Worm (Caenorhabditis elegans) whole organism, L4 larva: ENCODE results near the gene srh-212.

Experiments used
- F37D6.2 ChIP-seq: sonication (generic microtip); optimal IDR thresholded peaks from 2 replicates; lab custom pipeline; 2016; ENCODE audit warnings: mild to moderate bottlenecking, missing genetic modification characterization, missing compliant biosample characterization
- F44E2.7 ChIP-seq: fragments of 200-800 bp; sonication (Bioruptor generic); IDR thresholded peaks from 2 replicates; pipeline ENCODE4 v2.1.2; 2022; ENCODE audit warnings: missing genetic modification characterization, missing compliant biosample characterization
- F49E8.2 ChIP-seq: sonication (generic microtip); optimal IDR thresholded peaks from 2 replicates; lab custom pipeline; 2016; ENCODE audit warnings: missing compliant biosample characterization, mild to moderate bottlenecking, missing genetic modification characterization, borderline replicate concordance
- Y105C5A.15 ChIP-seq: fragments of 200-800 bp; sonication (Bioruptor generic); IDR thresholded peaks from 2 replicates; pipeline ENCODE4 v1.3.6; 2022; ENCODE audit warnings: missing genetic modification characterization, missing compliant biosample characterization
- Y48G9A.11 ChIP-seq: fragments of 200-800 bp; sonication (Bioruptor generic); IDR thresholded peaks from 2 replicates; pipeline ENCODE4 v1.3.6; 2022; ENCODE audit warnings: missing genetic modification reagents, missing genetic modification characterization, missing compliant biosample characterization
- ZK337.2 ChIP-seq: fragments of 200-800 bp; sonication (Bioruptor generic); IDR thresholded peaks from 2 replicates; pipeline ENCODE4 v1.3.6; 2022; ENCODE audit warnings: missing genetic modification reagents, missing genetic modification characterization, missing compliant biosample characterization
- aha-1 ChIP-seq: fragments of 150-350 bp; peaks from one replicate; lab custom pipeline; 2014; ENCODE audit warnings: missing biosample characterization, missing genetic modification characterization
- aly-2 ChIP-seq: sonication (generic microtip); optimal IDR thresholded peaks from 2 replicates; lab custom pipeline; 2018; ENCODE audit warnings: missing biosample characterization, missing genetic modification characterization
- ama-1 ChIP-seq: fragments of 150-350 bp; optimal IDR thresholded peaks from 2 replicates; lab custom pipeline; 2014; ENCODE audit warnings: inconsistent platforms, mixed read lengths
- arid-1 ChIP-seq: fragments of 200-800 bp; sonication (Bioruptor generic); conservative IDR thresholded peaks from 2 replicates; pipeline ENCODE4 v1.3.6; 2022; ENCODE audit warnings: missing genetic modification reagents, missing genetic modification characterization, missing compliant biosample characterization
- ceh-44 ChIP-seq: fragments of 200-800 bp; sonication (Bioruptor generic); IDR thresholded peaks from 2 replicates; pipeline ENCODE4 v1.3.6; 2022; ENCODE audit warnings: missing genetic modification reagents, missing genetic modification characterization, missing compliant biosample characterization
- cey-2 ChIP-seq: sonication (generic microtip); optimal IDR thresholded peaks from 3 replicates; lab custom pipeline; 2017; ENCODE audit warnings: missing genetic modification characterization, mild to moderate bottlenecking, missing compliant biosample characterization, antibody characterized with exemption, borderline replicate concordance; ENCODE audit not compliant: insufficient read depth
- ctbp-1 ChIP-seq: fragments of 200-800 bp; sonication (Bioruptor generic); IDR thresholded peaks from 2 replicates; pipeline ENCODE4 v1.3.6; 2022; ENCODE audit warnings: missing genetic modification reagents, missing genetic modification characterization, missing compliant biosample characterization
- daf-16 ChIP-seq, 3 experiments: sonication (generic microtip); optimal IDR thresholded peaks; 2 replicates each; lab custom pipeline; 2016 to 2017; ENCODE audit warnings: missing genetic modification characterization in 3 of 3, missing genetic modification reagents in 3 of 3, mild to moderate bottlenecking in 2 of 3, missing compliant biosample characterization in 2 of 3, missing biosample characterization in 1 of 3, moderate library complexity in 1 of 3
- daf-8 ChIP-seq: fragments of 200-800 bp; sonication (Bioruptor generic); IDR thresholded peaks from 2 replicates; pipeline ENCODE4 v1.3.6; 2022; ENCODE audit warnings: missing genetic modification characterization, missing compliant biosample characterization
- dmd-8 ChIP-seq: fragments of 200-800 bp; sonication (Bioruptor generic); IDR thresholded peaks from 2 replicates; pipeline ENCODE4 v1.3.6; 2022; ENCODE audit warnings: missing genetic modification characterization, missing compliant biosample characterization
- egl-27 ChIP-seq: sonication (generic microtip); optimal IDR thresholded peaks from 3 replicates; lab custom pipeline; 2017; ENCODE audit warnings: missing biosample characterization, missing genetic modification reagents, missing genetic modification characterization
- fos-1 ChIP-seq: fragments of 150-350 bp; optimal IDR thresholded peaks from 2 replicates; lab custom pipeline; 2014; ENCODE audit warnings: missing biosample characterization, missing genetic modification characterization
- hif-1 ChIP-seq, 2 experiments: sonication (generic microtip); optimal IDR thresholded peaks; 2 replicates each; lab custom pipeline; 2016 to 2017; ENCODE audit warnings: missing compliant biosample characterization in 2 of 2, missing genetic modification characterization in 2 of 2, missing genetic modification reagents in 2 of 2, missing genotype in 2 of 2, mild to moderate bottlenecking in 1 of 2
- hlh-30 ChIP-seq: sonication (generic microtip); optimal IDR thresholded peaks from 2 replicates; lab custom pipeline; 2017; ENCODE audit warnings: antibody characterized with exemption, mild to moderate bottlenecking, missing genetic modification characterization, missing compliant biosample characterization; ENCODE audit not compliant: insufficient read depth
- jun-1 ChIP-seq: fragments of 150-350 bp; optimal IDR thresholded peaks from 2 replicates; lab custom pipeline; 2014; ENCODE audit warnings: missing biosample characterization, missing genetic modification reagents, missing genetic modification characterization
- lin-1 ChIP-seq: fragments of 200-800 bp; sonication (Bioruptor generic); IDR thresholded peaks from 2 replicates; pipeline ENCODE4 v1.3.6; 2022; ENCODE audit warnings: missing genetic modification reagents, missing genetic modification characterization, missing compliant biosample characterization
- lin-13 ChIP-seq: fragments of 150-350 bp; optimal IDR thresholded peaks from 2 replicates; lab custom pipeline; 2014; ENCODE audit warnings: missing biosample characterization, missing genetic modification reagents, missing genetic modification characterization
- lin-29 ChIP-seq: fragments of 200-800 bp; sonication (Bioruptor generic); IDR thresholded peaks from 2 replicates; pipeline ENCODE4 v1.3.6; 2022; ENCODE audit warnings: missing genetic modification reagents, missing genetic modification characterization, missing compliant biosample characterization
- lin-38 ChIP-seq: fragments of 200-800 bp; sonication (Bioruptor generic); IDR thresholded peaks from 2 replicates; pipeline ENCODE4 v1.3.6; 2022; ENCODE audit warnings: missing genetic modification reagents, missing genetic modification characterization, missing compliant biosample characterization
- lin-39 ChIP-seq: fragments of 150-350 bp; optimal IDR thresholded peaks from 2 replicates; lab custom pipeline; 2014; ENCODE audit warnings: missing biosample characterization, missing genetic modification reagents, missing genetic modification characterization
- madf-5 ChIP-seq, 2 experiments: fragments of 200-800 bp; sonication (Bioruptor generic); IDR thresholded peaks; 2 replicates each; pipeline ENCODE4 v1.3.6; 2022; ENCODE audit warnings: missing compliant biosample characterization in 2 of 2, missing genetic modification characterization in 2 of 2
- madf-9 ChIP-seq: fragments of 200-800 bp; sonication (Bioruptor generic); conservative IDR thresholded peaks from 2 replicates; pipeline ENCODE4 v1.3.6; 2022; ENCODE audit warnings: missing genetic modification reagents, missing genetic modification characterization, missing compliant biosample characterization
- mes-2 ChIP-seq: sonication (generic microtip); optimal IDR thresholded peaks from 2 replicates; lab custom pipeline; 2016; ENCODE audit warnings: missing genotype, mild to moderate bottlenecking, missing genetic modification characterization, missing compliant biosample characterization; ENCODE audit not compliant: poor library complexity, severe bottlenecking
- mxl-2 ChIP-seq: fragments of 200-800 bp; sonication (Bioruptor generic); conservative IDR thresholded peaks from 2 replicates; pipeline ENCODE4 v1.3.6; 2022; ENCODE audit warnings: missing genetic modification reagents, missing genetic modification characterization, missing compliant biosample characterization
- nhr-102 ChIP-seq: sonication (generic microtip); optimal IDR thresholded peaks from 2 replicates; lab custom pipeline; 2016; ENCODE audit warnings: mild to moderate bottlenecking, missing genetic modification characterization, moderate library complexity, missing compliant biosample characterization
- nhr-111 ChIP-seq: fragments of 200-800 bp; sonication (Bioruptor generic); optimal IDR thresholded peaks from 2 replicates; lab custom pipeline; 2018; ENCODE audit warnings: mild to moderate bottlenecking, missing genetic modification characterization, missing compliant biosample characterization
- nhr-28 ChIP-seq: fragments of 150-350 bp; optimal IDR thresholded peaks from 2 replicates; lab custom pipeline; 2014; ENCODE audit warnings: missing biosample characterization, missing genetic modification characterization
- sdz-12 ChIP-seq: fragments of 200-800 bp; sonication (Bioruptor generic); optimal IDR thresholded peaks from 2 replicates; lab custom pipeline; 2018; ENCODE audit warnings: mild to moderate bottlenecking, missing genetic modification characterization, missing compliant biosample characterization
- set-16 ChIP-seq: fragments of 200-800 bp; sonication (Bioruptor generic); IDR thresholded peaks from 2 replicates; pipeline ENCODE4 v1.3.6; 2022; ENCODE audit warnings: missing genetic modification reagents, missing genetic modification characterization, missing compliant biosample characterization
- skn-1 ChIP-seq: fragments of 150-350 bp; optimal IDR thresholded peaks from 2 replicates; lab custom pipeline; 2014; ENCODE audit warnings: missing biosample characterization, missing genetic modification characterization
- snpc-1.2 ChIP-seq: fragments of 200-800 bp; sonication (Bioruptor generic); IDR thresholded peaks from 2 replicates; pipeline ENCODE4 v1.3.6; 2022; ENCODE audit warnings: missing genetic modification reagents, missing genetic modification characterization, missing compliant biosample characterization
- spr-1 ChIP-seq: sonication (generic microtip); optimal IDR thresholded peaks from 2 replicates; lab custom pipeline; 2016; ENCODE audit warnings: mild to moderate bottlenecking, missing genetic modification characterization, missing compliant biosample characterization
- tra-1 ChIP-seq: fragments of 200-800 bp; sonication (Bioruptor generic); IDR thresholded peaks from 2 replicates; pipeline ENCODE4 v1.3.6; 2022; ENCODE audit warnings: missing genetic modification reagents, missing genetic modification characterization, missing compliant biosample characterization
- unc-130 ChIP-seq: sonication (generic microtip); optimal IDR thresholded peaks from 2 replicates; lab custom pipeline; 2016; ENCODE audit warnings: missing genetic modification reagents, missing genetic modification characterization, missing compliant biosample characterization
- unc-39 ChIP-seq: sonication (generic microtip); optimal IDR thresholded peaks from 2 replicates; lab custom pipeline; 2017; ENCODE audit warnings: missing biosample characterization, missing genetic modification characterization
- unc-62 ChIP-seq, 3 experiments: fragments of 150-350 bp in 1 of 3; sonication (generic microtip); optimal IDR thresholded peaks in 2 of 3; peaks in 1 of 3; 1 replicate in 1 of 3; 2 replicates in 2 of 3; lab custom pipeline; 2014 to 2017; ENCODE audit warnings: missing biosample characterization in 3 of 3, missing genetic modification characterization in 3 of 3, missing genetic modification reagents in 3 of 3, missing genotype in 1 of 3
- vab-7 ChIP-seq: fragments of 200-800 bp; sonication (Bioruptor generic); IDR thresholded peaks from 2 replicates; pipeline ENCODE4 v1.3.6; 2022; ENCODE audit warnings: missing genetic modification reagents, missing genetic modification characterization, missing compliant biosample characterization
- zip-2 ChIP-seq: fragments of 150-350 bp; optimal IDR thresholded peaks from 2 replicates; lab custom pipeline; 2014; ENCODE audit warnings: missing biosample characterization, missing genetic modification characterization

Gene srh-212

DNA sequence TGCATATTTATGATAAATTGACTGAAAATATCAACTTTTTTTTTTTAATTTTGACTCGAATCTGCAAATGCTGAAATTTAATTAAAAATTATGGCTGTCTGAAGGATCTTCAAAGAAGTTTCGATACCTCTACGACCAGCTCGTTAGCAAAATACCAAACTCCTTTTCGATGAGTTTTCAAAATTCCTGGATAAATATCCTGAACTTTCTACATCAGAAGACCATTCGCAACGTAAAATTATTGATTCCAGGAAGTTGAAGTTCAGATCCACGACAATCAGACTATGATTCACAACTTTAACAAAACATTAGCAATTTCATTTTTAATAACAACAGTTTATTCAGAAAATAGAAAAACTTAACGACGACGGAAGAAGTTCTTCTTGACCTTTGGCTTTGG, 11.9 kb downstream of the srh-212 start:
- TF ChIP-seq ZK337.2 (0 out of 2 replicates have a peak, but pooled peaks have one; percentile 14), unc-39 (tag; lab: Kevin White, UChicago) (no peak), vab-7 (0 out of 2 replicates have a peak, but pooled peaks have one; percentile 14), aha-1 (tag; lab: Kevin White, UChicago) (peak; percentile 30), Y48G9A.11 (GFP tag; lab: Robert Waterston, UW) (peak; percentile 78), daf-16 (GFP tag; optimal IDR thresholded peaks at IDR 0.05; lab: Kevin White, UChicago) (no peak), daf-16 (tag; optimal IDR thresholded peaks at IDR 0.05; lab: Kevin White, UChicago) (peak; percentile 42), lin-38 (GFP tag; lab: Robert Waterston, UW) (peak; percentile 57), jun-1 (no peak), nhr-102 (tag; lab: Kevin White, UChicago) (peak; percentile 22), unc-130 (GFP tag; lab: Kevin White, UChicago) (peak; percentile 54), ama-1 (lab: Kevin White, UChicago) (peak; percentile 87), hlh-30 (tag; lab: Kevin White, UChicago) (no peak), dmd-8 (GFP tag; lab: Robert Waterston, UW) (peak; percentile 40; the same call in 1 of the 2 replicates), egl-27 (no peak), arid-1 (peak; percentile 51; the same call in 1 of the 2 replicates), ctbp-1 (GFP tag; lab: Robert Waterston, UW) (peak; percentile 13; the same call in 1 of the 2 replicates), F49E8.2 (tag; lab: Kevin White, UChicago) (peak; percentile 88), snpc-1.2 (peak; percentile 74)

- no peak for TF ChIP-seq nhr-28 (tag; lab: Kevin White, UChicago)
- no peak for TF ChIP-seq madf-9
- 0 out of 2 replicates have a peak, but pooled peaks have one; percentile 19 for TF ChIP-seq set-16 (GFP tag; lab: Robert Waterston, UW)
- TF ChIP-seq mxl-2 (GFP tag; lab: Robert Waterston, UW): no peak
- no peak for TF ChIP-seq fos-1
- TF ChIP-seq aha-1 (tag; lab: Kevin White, UChicago): peak; percentile 94
Observed at ce11 chrV:3583622-3584021, 13.3 kb downstream of the srh-212 start.

ce11 chrV:3582671-3583070, 14.3 kb downstream of the srh-212 start:
- no peak for TF ChIP-seq F44E2.7 (GFP tag; lab: Robert Waterston, UW)
- no peak for TF ChIP-seq madf-5 (GFP tag; IDR thresholded peaks at IDR 0.05; lab: Robert Waterston, UW)
- TF ChIP-seq zip-2 (tag; lab: Kevin White, UChicago): no peak
- peak; percentile 77 for TF ChIP-seq set-16 (GFP tag; lab: Robert Waterston, UW)
- TF ChIP-seq lin-29 (GFP tag; lab: Robert Waterston, UW): no peak

DNA sequence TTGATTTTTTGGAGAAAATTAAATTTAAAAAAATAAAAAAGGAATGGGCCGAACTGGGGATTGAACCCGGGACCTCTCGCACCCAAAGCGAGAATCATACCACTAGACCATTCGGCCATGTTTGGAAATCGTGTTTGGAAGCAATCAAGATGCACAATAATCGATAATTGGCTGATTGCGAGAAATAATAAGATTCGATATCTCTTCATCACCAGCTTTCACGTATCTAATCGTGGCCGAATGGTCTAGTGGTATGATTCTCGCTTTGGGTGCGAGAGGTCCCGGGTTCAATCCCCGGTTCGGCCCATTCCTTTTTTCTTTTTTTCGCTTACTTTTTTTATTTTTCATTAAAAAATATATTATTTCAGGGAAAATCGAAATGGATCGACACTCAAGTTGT, 14.9 kb downstream of the srh-212 start:
- TF ChIP-seq hlh-30 (tag; lab: Kevin White, UChicago) (no peak), lin-13 (GFP tag; lab: Kevin White, UChicago) (peak; percentile 31), sdz-12 (no peak), tra-1 (GFP tag; lab: Robert Waterston, UW) (peak; percentile 47; the same call in 1 of the 2 replicates), skn-1 (tag; lab: Kevin White, UChicago) (no peak), ceh-44 (GFP tag; lab: Robert Waterston, UW) (peak; percentile 39; the same call in 1 of the 2 replicates), lin-1 (0 out of 2 replicates have a peak, but pooled peaks have one; percentile 21), cey-2 (tag; lab: Kevin White, UChicago) (no peak), daf-8 (no peak), unc-62 (GFP tag; optimal IDR thresholded peaks at IDR 0.05 in 1 of 2; lab: Kevin White, UChicago) (no peak), unc-62 (tag; optimal IDR thresholded peaks at IDR 0.05; lab: Kevin White, UChicago) (no peak), aly-2 (tag; lab: Kevin White, UChicago) (no peak), mes-2 (peak; percentile 21), mxl-2 (GFP tag; lab: Robert Waterston, UW) (no peak), F37D6.2 (tag; lab: Kevin White, UChicago) (no peak), hif-1 (tag; optimal IDR thresholded peaks at IDR 0.05; lab: Kevin White, UChicago) (no peak), arid-1 (peak; percentile 68; the same call in 1 of the 2 replicates), lin-39 (tag; lab: Kevin White, UChicago) (no peak), dmd-8 (GFP tag; lab: Robert Waterston, UW) (0 out of 2 replicates have a peak, but pooled peaks have one; percentile 37), Y105C5A.15 (GFP tag; lab: Robert Waterston, UW) (peak; percentile 75; the same call in 1 of the 2 replicates), vab-7 (no peak), nhr-111 (GFP tag; lab: Kevin White, UChicago) (no peak), spr-1 (tag; lab: Kevin White, UChicago) (no peak)
